5 fruit fly cellular contexts compared by ENCODE assay signal in genomic region chr3L:3050185-3050584, dm6.
TF ChIP-seq lines count a peak whose summit lies in the region.

TSS of gene CG32485 (plus strand) at chr3L:3050323.

- TF ChIP-seq CTCF in whole organism, embryonic (GFP tag; optimal IDR thresholded peaks at IDR 0.05; lab: Kevin White, UChicago) = no peak

TF ChIP-seq in whole organism, adult, 20 proteins besides CTCF, POLR2A, EP300 and RAD21:
- TF ChIP-seq ovo (GFP tag; optimal IDR thresholded peaks at IDR 0.05; lab: Kevin White, UChicago) (peak; percentile 61), CG5204 (GFP tag; optimal IDR thresholded peaks at IDR 0.05; lab: Kevin White, UChicago) (no peak), CG11617 (GFP tag; optimal IDR thresholded peaks at IDR 0.05; lab: Kevin White, UChicago) (peak; percentile 35), CG33017 (tag; optimal IDR thresholded peaks at IDR 0.05; lab: Kevin White, UChicago) (no peak), tj (GFP tag; optimal IDR thresholded peaks at IDR 0.05; lab: Kevin White, UChicago) (peak; percentile 86), kay (GFP tag; lab: Kevin White, UChicago; ENCODE audit: borderline replicate concordance) (no peak), cic (GFP tag; optimal IDR thresholded peaks at IDR 0.05; lab: Kevin White, UChicago) (peak; percentile 12), CG7101 (tag; optimal IDR thresholded peaks at IDR 0.05; lab: Kevin White, UChicago) (no peak)
TF ChIP-seq in whole organism, adult: peak in this region for 4.

TF ChIP-seq in whole organism, embryonic, 481 proteins besides CTCF, POLR2A, EP300 and RAD21 (continues in another document):
- TF ChIP-seq CG11398 (GFP tag; optimal IDR thresholded peaks at IDR 0.05; lab: Kevin White, UChicago) (no peak), CG11723 (GFP tag; optimal IDR thresholded peaks at IDR 0.05; lab: Kevin White, UChicago) (no peak), CG2202 (tag; optimal IDR thresholded peaks at IDR 0.05; lab: Kevin White, UChicago) (no peak), bcd (GFP tag; optimal IDR thresholded peaks at IDR 0.05; lab: Kevin White, UChicago) (no peak), mld (GFP tag; IDR thresholded peaks at IDR 0.05; lab: Robert Waterston, UW; ENCODE audit: partially characterized antibody) (no peak), kah (GFP tag; optimal IDR thresholded peaks at IDR 0.05; lab: Kevin White, UChicago) (no peak), Ssrp (tag; optimal IDR thresholded peaks at IDR 0.05; lab: Kevin White, UChicago) (no peak), trem (tag; optimal IDR thresholded peaks at IDR 0.05; lab: Kevin White, UChicago) (peak; percentile 4), Blimp-1 (GFP tag; optimal IDR thresholded peaks at IDR 0.05; lab: Kevin White, UChicago) (no peak), Atf6 (GFP tag; IDR thresholded peaks at IDR 0.05; lab: Robert Waterston, UW) (no peak), scrt (GFP tag; optimal IDR thresholded peaks at IDR 0.05; lab: Kevin White, UChicago) (no peak), CG32772 (GFP tag; IDR thresholded peaks at IDR 0.05; lab: Robert Waterston, UW) (peak; percentile 53; the same call in 1 of the 2 replicates), nom (GFP tag; optimal IDR thresholded peaks at IDR 0.05; lab: Kevin White, UChicago) (peak; percentile 9), HLH3B (GFP tag; IDR thresholded peaks at IDR 0.05; lab: Robert Waterston, UW) (0 out of 2 replicates have a peak, but pooled peaks have one; percentile 12), MBD-R2 (GFP tag; IDR thresholded peaks at IDR 0.05; lab: Robert Waterston, UW) (peak; percentile 64), bbx (GFP tag; IDR thresholded peaks at IDR 0.05; lab: Robert Waterston, UW; ENCODE audit: partially characterized antibody) (0 out of 2 replicates have a peak, but pooled peaks have one; percentile 31), Myb (GFP tag; optimal IDR thresholded peaks at IDR 0.05; lab: Kevin White, UChicago) (peak; percentile 90), fru (optimal IDR thresholded peaks at IDR 0.05; lab: Kevin White, UChicago) (no peak), ac (GFP tag; optimal IDR thresholded peaks at IDR 0.05; lab: Kevin White, UChicago) (no peak), Gsc (GFP tag; IDR thresholded peaks at IDR 0.05; lab: Robert Waterston, UW) (no peak)

TF ChIP-seq in whole organism, prepupa, 60 proteins besides CTCF, POLR2A, EP300 and RAD21:
- TF ChIP-seq CG1621 (tag; optimal IDR thresholded peaks at IDR 0.05; lab: Kevin White, UChicago) (no peak), eg (GFP tag; IDR thresholded peaks at IDR 0.05; lab: Robert Waterston, UW) (peak; percentile 40; the same call in 2 of the 3 replicates), CG6854 (GFP tag; optimal IDR thresholded peaks at IDR 0.05; lab: Kevin White, UChicago) (peak; percentile 5), CG8119 (GFP tag; IDR thresholded peaks at IDR 0.05; lab: Robert Waterston, UW) (peak; percentile 58; the same call in 1 of the 3 replicates), Eip78C (GFP tag; lab: Kevin White, UChicago) (peak; percentile 33), CG6163 (GFP tag; IDR thresholded peaks at IDR 0.05; lab: Robert Waterston, UW) (peak; percentile 59; the same call in 2 of the 3 replicates), CG8632 (GFP tag; optimal IDR thresholded peaks at IDR 0.05; lab: Kevin White, UChicago) (no peak), Ets96B (tag; optimal IDR thresholded peaks at IDR 0.05; lab: Kevin White, UChicago) (peak; percentile 25), acj6 (GFP tag; optimal IDR thresholded peaks at IDR 0.05; lab: Kevin White, UChicago) (no peak), CG3032 (tag; optimal IDR thresholded peaks at IDR 0.05; lab: Kevin White, UChicago) (peak; percentile 27), esn (GFP tag; optimal IDR thresholded peaks at IDR 0.05; lab: Kevin White, UChicago) (no peak), CG15336 (GFP tag; IDR thresholded peaks at IDR 0.05; lab: Robert Waterston, UW) (peak; percentile 38; the same call in 1 of the 2 replicates), Met (GFP tag; optimal IDR thresholded peaks at IDR 0.05; lab: Kevin White, UChicago) (no peak), ss (GFP tag; optimal IDR thresholded peaks at IDR 0.05; lab: Kevin White, UChicago) (peak in 1 of 2 experiments; percentile 22), CG11902 (GFP tag; optimal IDR thresholded peaks at IDR 0.05; lab: Kevin White, UChicago) (no peak), fd59A (GFP tag; optimal IDR thresholded peaks at IDR 0.05; lab: Kevin White, UChicago) (no peak), CG16779 (tag; optimal IDR thresholded peaks at IDR 0.05; lab: Kevin White, UChicago) (no peak)

TF ChIP-seq in whole organism, pupa, 21 proteins besides CTCF, POLR2A, EP300 and RAD21:
- TF ChIP-seq fd96Ca (GFP tag; IDR thresholded peaks at IDR 0.05; lab: Robert Waterston, UW) = 0 out of 3 replicates have a peak, but pooled peaks have one; percentile 11
- TF ChIP-seq gl (tag; optimal IDR thresholded peaks at IDR 0.05; lab: Kevin White, UChicago) = peak; percentile 2
- TF ChIP-seq CG17806 (tag; optimal IDR thresholded peaks at IDR 0.05; lab: Kevin White, UChicago) = no peak
- TF ChIP-seq CG12605 (GFP tag; IDR thresholded peaks at IDR 0.05; lab: Robert Waterston, UW) = 0 out of 2 replicates have a peak, but pooled peaks have one; percentile 43
- TF ChIP-seq CG34367 (tag; optimal IDR thresholded peaks at IDR 0.05; lab: Kevin White, UChicago) = no peak
- peak; percentile 25 for TF ChIP-seq CG15710 (tag; optimal IDR thresholded peaks at IDR 0.05; lab: Kevin White, UChicago)
- peak; percentile 42; the same call in 1 of the 2 replicates for TF ChIP-seq CG32121 (GFP tag; IDR thresholded peaks at IDR 0.05; lab: Robert Waterston, UW)
- peak; percentile 53; the same call in 2 of the 3 replicates for TF ChIP-seq CG4496 (GFP tag; IDR thresholded peaks at IDR 0.05; lab: Robert Waterston, UW)
- peak; percentile 17 for TF ChIP-seq CG8301 (tag; optimal IDR thresholded peaks at IDR 0.05; lab: Kevin White, UChicago)
- no peak for TF ChIP-seq D1 (tag; optimal IDR thresholded peaks at IDR 0.05; lab: Kevin White, UChicago)

TF ChIP-seq in whole organism, wandering third instar larva, 38 proteins besides CTCF, POLR2A, EP300 and RAD21:
- no peak for TF ChIP-seq Rel (GFP tag; optimal IDR thresholded peaks at IDR 0.05; lab: Kevin White, UChicago)
- TF ChIP-seq Rel (tag; optimal IDR thresholded peaks at IDR 0.05; lab: Kevin White, UChicago) = peak; percentile 90
- peak; percentile 54 for TF ChIP-seq jim (GFP tag; optimal IDR thresholded peaks at IDR 0.05; lab: Kevin White, UChicago)
- no peak for TF ChIP-seq Myc (optimal IDR thresholded peaks at IDR 0.05; lab: Kevin White, UChicago)
